Worm (Caenorhabditis elegans): ENCODE measurements around the gene mpst-2.
A peak's percentile ranks its signal among the peaks of the same experiment; 100 is the strongest.

mpst-2 gene

DNA sequence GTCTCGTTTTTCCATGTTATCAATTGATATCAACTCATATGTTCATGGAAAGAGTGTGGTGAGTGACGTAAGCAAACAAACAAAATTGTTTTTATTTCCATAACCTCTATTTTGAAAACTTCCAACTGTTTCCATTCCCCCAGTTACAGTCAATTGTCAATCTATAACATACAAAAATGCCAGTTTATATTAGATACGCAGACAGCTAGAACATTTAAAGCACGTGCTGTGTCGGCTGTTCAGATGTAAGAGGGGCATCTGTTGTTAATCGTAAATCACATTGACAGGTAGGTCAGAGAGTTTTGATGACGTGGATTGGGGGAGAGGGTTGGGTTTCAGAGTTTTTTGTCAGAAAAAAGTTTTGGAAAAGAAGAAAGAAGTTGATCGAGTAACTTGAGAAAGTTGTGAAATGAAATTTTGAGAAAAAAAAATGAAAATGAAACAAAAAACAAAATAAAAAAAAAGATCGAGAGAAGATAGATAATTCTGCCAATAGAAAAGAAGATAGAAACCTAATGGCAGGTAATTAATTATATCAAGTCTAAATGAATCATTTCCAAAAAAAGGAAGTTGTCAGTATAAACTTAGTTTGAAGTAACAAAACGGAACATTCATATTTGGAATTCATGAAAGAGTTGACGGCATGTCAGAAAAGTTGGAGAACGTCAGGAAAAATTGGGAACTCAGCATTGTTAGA is 44.6 kb downstream of the mpst-2 start (continued):
- TF ChIP-seq nhr-120 (GFP tag; IDR thresholded peaks at IDR 0.05) (no peak), nfya-1 (tag; optimal IDR thresholded peaks at IDR 0.05; ENCODE audit: borderline replicate concordance, insufficient read depth) (no peak), tbx-9 (tag; optimal IDR thresholded peaks at IDR 0.05; ENCODE audit: borderline replicate concordance) (no peak), mxl-1 (tag; optimal IDR thresholded peaks at IDR 0.05) (no peak), unc-62 (GFP tag; optimal IDR thresholded peaks at IDR 0.05) (peak; percentile 68), dpl-1 (GFP tag; optimal IDR thresholded peaks at IDR 0.05) (no peak), nhr-27 (tag; optimal IDR thresholded peaks at IDR 0.05) (no peak), ztf-22 (GFP tag; optimal IDR thresholded peaks at IDR 0.05) (peak; percentile 61), xnd-1 (tag; optimal IDR thresholded peaks at IDR 0.05) (no peak), F52B5.7 (tag; optimal IDR thresholded peaks at IDR 0.05) (peak; percentile 4), cebp-2 (GFP tag; IDR thresholded peaks at IDR 0.05) (no peak), ekl-4 (GFP tag; IDR thresholded peaks at IDR 0.05) (0 out of 2 replicates have a peak, but pooled peaks have one; percentile 32), ztf-3 (GFP tag; optimal IDR thresholded peaks at IDR 0.05) (no peak), bed-1 (GFP tag; IDR thresholded peaks at IDR 0.05) (no peak), madf-10 (tag; optimal IDR thresholded peaks at IDR 0.05) (peak; percentile 66), ets-4 (GFP tag; optimal IDR thresholded peaks at IDR 0.05) (no peak), let-607 (tag; optimal IDR thresholded peaks at IDR 0.05) (peak; percentile 57 to 85), F37B4.10 (GFP tag; IDR thresholded peaks at IDR 0.05) (no peak), madf-3 (GFP tag; IDR thresholded peaks at IDR 0.05) (no peak), zfh-2 (GFP tag; conservative IDR thresholded peaks at IDR 0.05) (no peak), efl-1 (GFP tag; optimal IDR thresholded peaks at IDR 0.05) (no peak), snpc-1.3 (tag; optimal IDR thresholded peaks at IDR 0.05; ENCODE audit: insufficient read depth) (no peak), egl-44 (GFP tag; IDR thresholded peaks at IDR 0.05) (no peak), ZK185.1 (tag; optimal IDR thresholded peaks at IDR 0.05; ENCODE audit: poor library complexity, severe bottlenecking) (no peak), C17E4.6 (GFP tag; IDR thresholded peaks at IDR 0.05) (no peak), nhr-179 (tag; optimal IDR thresholded peaks at IDR 0.05) (no peak), attf-5 (GFP tag; optimal IDR thresholded peaks at IDR 0.05) (peak; percentile 72), aptf-3 (GFP tag; IDR thresholded peaks at IDR 0.05) (no peak), lin-26 (GFP tag; IDR thresholded peaks at IDR 0.05) (no peak), lin-40 (tag; optimal IDR thresholded peaks at IDR 0.05) (peak; percentile 75), ceh-27 (GFP tag; optimal IDR thresholded peaks at IDR 0.05) (no peak), repo-1 (tag; optimal IDR thresholded peaks at IDR 0.05) (peak; percentile 4), Y53F4B.3 (GFP tag; IDR thresholded peaks at IDR 0.05) (no peak), madf-8 (GFP tag; conservative IDR thresholded peaks at IDR 0.05) (no peak), ztf-6 (GFP tag; IDR thresholded peaks at IDR 0.05) (no peak), snpc-4 (GFP tag; optimal IDR thresholded peaks at IDR 0.05) (no peak), snpc-4 (tag; optimal IDR thresholded peaks at IDR 0.05) (peak in 1 of 4 experiments; percentile 47), ccch-3 (GFP tag; optimal IDR thresholded peaks at IDR 0.05) (no peak), lsl-1 (GFP tag; optimal IDR thresholded peaks at IDR 0.05) (no peak), gei-17 (GFP tag; optimal IDR thresholded peaks at IDR 0.05) (no peak), aptf-2 (GFP tag; conservative IDR thresholded peaks at IDR 0.05) (no peak), rcor-1 (GFP tag; IDR thresholded peaks at IDR 0.05) (no peak), sdz-38 (tag; optimal IDR thresholded peaks at IDR 0.05) (no peak), athp-1 (tag; optimal IDR thresholded peaks at IDR 0.05) (no peak), F23B12.7 (tag; optimal IDR thresholded peaks at IDR 0.05; ENCODE audit: insufficient read depth) (no peak), Y79H2A.3 (GFP tag; conservative IDR thresholded peaks at IDR 0.05) (no peak), atf-7 (tag; optimal IDR thresholded peaks at IDR 0.05) (peak; percentile 60), madf-6 (GFP tag; IDR thresholded peaks at IDR 0.05) (no peak)

Measured in whole organism, young adult.